Worm (Caenorhabditis elegans) whole organism, L2 larva: ENCODE measurements around the gene dpy-28.

Experiments
- C34F6.9 ChIP-seq: fragments of 150-350 bp; optimal IDR thresholded peaks from 2 replicates; lab custom pipeline; 2014; ENCODE audit warnings: missing biosample characterization, missing genetic modification characterization
- F13H6.1 ChIP-seq: sonication (generic microtip); optimal IDR thresholded peaks from 2 replicates; lab custom pipeline; 2016; ENCODE audit warnings: missing genetic modification characterization, missing compliant biosample characterization
- R02D3.7 ChIP-seq: fragments of 150-350 bp; optimal IDR thresholded peaks from 2 replicates; lab custom pipeline; 2014; ENCODE audit warnings: missing biosample characterization, missing genetic modification characterization
- Y55F3AM.14 ChIP-seq: fragments of 200-800 bp; sonication (Bioruptor generic); optimal IDR thresholded peaks from 2 replicates; lab custom pipeline; 2018; ENCODE audit warnings: mild to moderate bottlenecking, missing genetic modification characterization, missing compliant biosample characterization
- ZK546.5 ChIP-seq: sonication (generic microtip); optimal IDR thresholded peaks from 2 replicates; lab custom pipeline; 2017; ENCODE audit warnings: missing biosample characterization, missing genetic modification characterization
- alr-1 ChIP-seq: fragments of 150-350 bp; optimal IDR thresholded peaks from 2 replicates; lab custom pipeline; 2014; ENCODE audit warnings: missing biosample characterization, missing genetic modification characterization
- ama-1 ChIP-seq: fragments of 150-350 bp; optimal IDR thresholded peaks from 2 replicates; lab custom pipeline; 2018; ENCODE audit warnings: inconsistent platforms
- blmp-1 ChIP-seq: sonication (generic microtip); optimal IDR thresholded peaks from 2 replicates; lab custom pipeline; 2017; ENCODE audit warnings: missing genetic modification characterization, mild to moderate bottlenecking, missing compliant biosample characterization, antibody characterized with exemption, moderate library complexity; ENCODE audit not compliant: insufficient read depth
- ceh-16 ChIP-seq: fragments of 150-350 bp; optimal IDR thresholded peaks from 2 replicates; lab custom pipeline; 2014; ENCODE audit warnings: missing biosample characterization, missing genetic modification characterization
- ceh-82 ChIP-seq: fragments of 150-350 bp; optimal IDR thresholded peaks from 2 replicates; lab custom pipeline; 2014; ENCODE audit warnings: missing biosample characterization, missing genetic modification characterization
- crh-2 ChIP-seq: sonication (generic microtip); optimal IDR thresholded peaks from 2 replicates; lab custom pipeline; 2017; ENCODE audit warnings: missing biosample characterization, missing genetic modification characterization
- dmd-4 ChIP-seq: sonication (generic microtip); optimal IDR thresholded peaks from 2 replicates; lab custom pipeline; 2017; ENCODE audit warnings: missing biosample characterization, missing genetic modification characterization
- egl-27 ChIP-seq: sonication (generic microtip); optimal IDR thresholded peaks from 3 replicates; lab custom pipeline; 2017; ENCODE audit warnings: missing biosample characterization, missing genetic modification reagents, missing genetic modification characterization
- elt-1 ChIP-seq: fragments of 150-350 bp; optimal IDR thresholded peaks from 2 replicates; lab custom pipeline; 2014; ENCODE audit warnings: missing biosample characterization, missing genetic modification characterization
- elt-3 ChIP-seq: sonication (generic microtip); optimal IDR thresholded peaks from 2 replicates; lab custom pipeline; 2017; ENCODE audit warnings: missing biosample characterization, missing genetic modification characterization
- fos-1 ChIP-seq: fragments of 150-350 bp; optimal IDR thresholded peaks from 2 replicates; lab custom pipeline; 2014; ENCODE audit warnings: missing biosample characterization, missing genetic modification characterization
- gmeb-1 ChIP-seq: fragments of 150-350 bp; optimal IDR thresholded peaks from 2 replicates; lab custom pipeline; 2014; ENCODE audit warnings: missing biosample characterization, missing genetic modification characterization
- lin-11 ChIP-seq: fragments of 150-350 bp; sonication (generic microtip); optimal IDR thresholded peaks from 2 replicates; lab custom pipeline; 2014; ENCODE audit warnings: missing biosample characterization, missing genetic modification characterization, inconsistent platforms, mixed read lengths
- lin-13 ChIP-seq: fragments of 150-350 bp; optimal IDR thresholded peaks from 2 replicates; lab custom pipeline; 2014; ENCODE audit warnings: missing biosample characterization, missing genetic modification reagents, missing genetic modification characterization
- lsy-2 ChIP-seq, 2 experiments: fragments of 150-350 bp in 1 of 2; sonication (generic microtip) in 1 of 2; optimal IDR thresholded peaks; 2 replicates each; lab custom pipeline; 2014 to 2017; ENCODE audit warnings: missing biosample characterization in 2 of 2, missing genetic modification characterization in 2 of 2
- mab-5 ChIP-seq: fragments of 150-350 bp; optimal IDR thresholded peaks from 2 replicates; lab custom pipeline; 2014; ENCODE audit warnings: missing biosample characterization, missing genetic modification characterization
- mbf-1 ChIP-seq: sonication (generic microtip); optimal IDR thresholded peaks from 2 replicates; lab custom pipeline; 2017; ENCODE audit warnings: missing biosample characterization, missing genetic modification characterization
- mdl-1 ChIP-seq, 2 experiments: fragments of 150-350 bp in 1 of 2; sonication (generic microtip) in 1 of 2; optimal IDR thresholded peaks; 2 replicates each; lab custom pipeline; 2017; ENCODE audit warnings: missing biosample characterization in 2 of 2, missing genetic modification characterization in 2 of 2
- nhr-10 ChIP-seq: sonication (generic microtip); optimal IDR thresholded peaks from 2 replicates; lab custom pipeline; 2017; ENCODE audit warnings: missing biosample characterization, missing genetic modification characterization
- nhr-11 ChIP-seq: fragments of 150-350 bp; optimal IDR thresholded peaks from 2 replicates; lab custom pipeline; 2014; ENCODE audit warnings: missing biosample characterization, missing genetic modification characterization
- nhr-129 ChIP-seq: fragments of 150-350 bp; optimal IDR thresholded peaks from 2 replicates; lab custom pipeline; 2014; ENCODE audit warnings: missing biosample characterization, missing genetic modification characterization
- nhr-21 ChIP-seq: fragments of 150-350 bp; optimal IDR thresholded peaks from 2 replicates; lab custom pipeline; 2014; ENCODE audit warnings: missing biosample characterization, missing genetic modification characterization
- nhr-23 ChIP-seq: fragments of 150-350 bp; optimal IDR thresholded peaks from 2 replicates; lab custom pipeline; 2014; ENCODE audit warnings: missing biosample characterization, missing genetic modification reagents, missing genetic modification characterization
- nhr-237 ChIP-seq: fragments of 150-350 bp; optimal IDR thresholded peaks from 2 replicates; lab custom pipeline; 2014; ENCODE audit warnings: missing biosample characterization, missing genetic modification characterization
- nhr-25 ChIP-seq: fragments of 150-350 bp; sonication (generic microtip); optimal IDR thresholded peaks from 3 replicates; lab custom pipeline; 2014; ENCODE audit warnings: missing biosample characterization, missing genetic modification characterization
- nhr-6 ChIP-seq: fragments of 150-350 bp; optimal IDR thresholded peaks from 2 replicates; lab custom pipeline; 2014; ENCODE audit warnings: missing biosample characterization, missing genetic modification characterization
- nhr-77 ChIP-seq: fragments of 150-350 bp; optimal IDR thresholded peaks from 2 replicates; lab custom pipeline; 2014; ENCODE audit warnings: missing biosample characterization, missing genetic modification characterization
- peb-1 ChIP-seq: fragments of 150-350 bp; optimal IDR thresholded peaks from 2 replicates; lab custom pipeline; 2014; ENCODE audit warnings: missing biosample characterization, missing genetic modification characterization
- sem-4 ChIP-seq: fragments of 150-350 bp; optimal IDR thresholded peaks from 2 replicates; lab custom pipeline; 2014; ENCODE audit warnings: missing biosample characterization, missing genetic modification reagents, missing genetic modification characterization
- skn-1 ChIP-seq: sonication (generic microtip); optimal IDR thresholded peaks from 2 replicates; lab custom pipeline; 2017; ENCODE audit warnings: missing biosample characterization, missing genetic modification characterization
- sma-3 ChIP-seq: sonication (generic microtip); optimal IDR thresholded peaks from 2 replicates; lab custom pipeline; 2016; ENCODE audit warnings: missing genetic modification reagents, missing genetic modification characterization, missing compliant biosample characterization
- sma-9 ChIP-seq, 2 experiments: fragments of 150-350 bp in 1 of 2; sonication (generic microtip) in 1 of 2; optimal IDR thresholded peaks; 2 replicates each; lab custom pipeline; 2014 to 2016; ENCODE audit warnings: missing genetic modification characterization in 2 of 2, mild to moderate bottlenecking in 1 of 2, missing biosample characterization in 1 of 2, missing compliant biosample characterization in 1 of 2, missing genetic modification reagents in 1 of 2, moderate library complexity in 1 of 2
- snpc-4 ChIP-seq: fragments of 150-350 bp; optimal IDR thresholded peaks from 2 replicates; lab custom pipeline; 2014; ENCODE audit warnings: missing biosample characterization, missing genetic modification characterization
- unc-39 ChIP-seq: fragments of 150-350 bp; optimal IDR thresholded peaks from 2 replicates; lab custom pipeline; 2014; ENCODE audit warnings: missing biosample characterization, missing genetic modification characterization
- unc-55 ChIP-seq: fragments of 150-350 bp; sonication (generic microtip); optimal IDR thresholded peaks from 3 replicates; lab custom pipeline; 2014; ENCODE audit warnings: missing biosample characterization, missing genetic modification reagents, missing genetic modification characterization
- unc-62 ChIP-seq: fragments of 150-350 bp; optimal IDR thresholded peaks from 2 replicates; lab custom pipeline; 2014; ENCODE audit warnings: missing biosample characterization, missing genetic modification reagents, missing genetic modification characterization
- zag-1 ChIP-seq: fragments of 150-350 bp; optimal IDR thresholded peaks from 2 replicates; lab custom pipeline; 2014; ENCODE audit warnings: missing biosample characterization, missing genetic modification characterization
- ztf-1 ChIP-seq: fragments of 200-800 bp; sonication (Bioruptor generic); conservative IDR thresholded peaks from 2 replicates; pipeline ENCODE4 v1.3.6; 2022; ENCODE audit warnings: missing genetic modification characterization, missing compliant biosample characterization
- ztf-11 ChIP-seq: sonication (generic microtip); optimal IDR thresholded peaks from 2 replicates; lab custom pipeline; 2017; ENCODE audit warnings: missing biosample characterization, missing genetic modification characterization
- ztf-4 ChIP-seq: fragments of 150-350 bp; optimal IDR thresholded peaks from 2 replicates; lab custom pipeline; 2014; ENCODE audit warnings: missing biosample characterization, missing genetic modification characterization

The dpy-28 gene

ce11 chrIII:10718078-10718477, 44.9 kb upstream of the dpy-28 start:
- TF ChIP-seq nhr-25 (tag; lab: Kevin White, UChicago) = peak; percentile 6
- no peak for TF ChIP-seq lin-11
- TF ChIP-seq skn-1 (tag; lab: Kevin White, UChicago) = no peak
- peak; percentile 30 for TF ChIP-seq sma-9 (GFP tag; optimal IDR thresholded peaks at IDR 0.05; lab: Kevin White, UChicago)
- no peak for TF ChIP-seq sma-9 (tag; optimal IDR thresholded peaks at IDR 0.05; lab: Kevin White, UChicago)
- peak; percentile 11 for TF ChIP-seq crh-2
- TF ChIP-seq ztf-1 (GFP tag; lab: Robert Waterston, UW) = no peak
- TF ChIP-seq gmeb-1 (tag; lab: Kevin White, UChicago) = no peak
- TF ChIP-seq Y55F3AM.14 = peak; percentile 3

ce11 chrIII:10719057-10719456, 43.9 kb upstream of the dpy-28 start:
- TF ChIP-seq elt-3 = no peak
- no peak for TF ChIP-seq ztf-11 (tag; lab: Kevin White, UChicago)
- TF ChIP-seq nhr-129 = peak; percentile 20
- TF ChIP-seq sma-3 (GFP tag; lab: Kevin White, UChicago) = peak; percentile 52
- TF ChIP-seq blmp-1 (tag; lab: Kevin White, UChicago) = peak; percentile 55
- peak; percentile 81 for TF ChIP-seq sma-9 (GFP tag; optimal IDR thresholded peaks at IDR 0.05; lab: Kevin White, UChicago)
- no peak for TF ChIP-seq sma-9 (tag; optimal IDR thresholded peaks at IDR 0.05; lab: Kevin White, UChicago)
- TF ChIP-seq nhr-25 (tag; lab: Kevin White, UChicago) = peak; percentile 58
- peak; percentile 9 for TF ChIP-seq gmeb-1 (tag; lab: Kevin White, UChicago)
- TF ChIP-seq crh-2 = peak; percentile 94
- peak; percentile 50 for TF ChIP-seq F13H6.1 (tag; lab: Kevin White, UChicago)
- no peak for TF ChIP-seq peb-1 (tag; lab: Kevin White, UChicago)
- TF ChIP-seq nhr-77 = no peak
- TF ChIP-seq lin-13 (GFP tag; lab: Kevin White, UChicago) = peak; percentile 5
- TF ChIP-seq fos-1 (tag; lab: Kevin White, UChicago) = peak; percentile 61
- TF ChIP-seq, all 48 proteins: peak for 10

- peak; percentile 87 for TF ChIP-seq ztf-4
- TF ChIP-seq sem-4 (tag; lab: Kevin White, UChicago) = peak; percentile 85
- no peak for TF ChIP-seq ceh-82
- no peak for TF ChIP-seq dmd-4 (tag; lab: Kevin White, UChicago)
- peak; percentile 50 to 69 for TF ChIP-seq mdl-1 (tag; optimal IDR thresholded peaks at IDR 0.05; lab: Kevin White, UChicago)
- no peak for TF ChIP-seq mbf-1 (tag; lab: Kevin White, UChicago)
- TF ChIP-seq ztf-1 (GFP tag; lab: Robert Waterston, UW) = no peak
- TF ChIP-seq unc-62 (GFP tag; lab: Kevin White, UChicago) = no peak
- TF ChIP-seq C34F6.9 (tag; lab: Kevin White, UChicago) = peak; percentile 92
- TF ChIP-seq lin-13 (GFP tag; lab: Kevin White, UChicago) = peak; percentile 66
- no peak for TF ChIP-seq skn-1 (tag; lab: Kevin White, UChicago)
- peak; percentile 95 for TF ChIP-seq sma-9 (GFP tag; optimal IDR thresholded peaks at IDR 0.05; lab: Kevin White, UChicago)
- no peak for TF ChIP-seq sma-9 (tag; optimal IDR thresholded peaks at IDR 0.05; lab: Kevin White, UChicago)
- no peak for TF ChIP-seq nhr-11
- TF ChIP-seq nhr-23 (tag; lab: Kevin White, UChicago) = no peak
- peak; percentile 83 for TF ChIP-seq egl-27 (tag; lab: Kevin White, UChicago)
- peak; percentile 66 for TF ChIP-seq mab-5 (tag; lab: Kevin White, UChicago)
- TF ChIP-seq fos-1 (tag; lab: Kevin White, UChicago) = peak; percentile 88
- TF ChIP-seq nhr-237 = peak; percentile 31
- peak; percentile 57 to 87 for TF ChIP-seq lsy-2 (tag; optimal IDR thresholded peaks at IDR 0.05; lab: Kevin White, UChicago)
- TF ChIP-seq nhr-25 (tag; lab: Kevin White, UChicago) = peak; percentile 38
- TF ChIP-seq R02D3.7 (tag; lab: Kevin White, UChicago) = no peak
- no peak for TF ChIP-seq elt-3
- TF ChIP-seq peb-1 (tag; lab: Kevin White, UChicago) = no peak
- TF ChIP-seq crh-2 = peak; percentile 83
- peak; percentile 85 for TF ChIP-seq nhr-129
- TF ChIP-seq ZK546.5 (tag; lab: Kevin White, UChicago) = no peak
- TF ChIP-seq alr-1 (tag; lab: Kevin White, UChicago) = no peak
- TF ChIP-seq gmeb-1 (tag; lab: Kevin White, UChicago) = peak; percentile 77
- TF ChIP-seq zag-1 (tag; lab: Kevin White, UChicago) = peak; percentile 43
- peak; percentile 56 for TF ChIP-seq ceh-16
- TF ChIP-seq unc-55 (GFP tag; lab: Kevin White, UChicago) = peak; percentile 87
- no peak for TF ChIP-seq elt-1
- TF ChIP-seq Y55F3AM.14 = peak; percentile 9
- TF ChIP-seq nhr-21 (tag; lab: Kevin White, UChicago) = peak; percentile 73
- TF ChIP-seq sma-3 (GFP tag; lab: Kevin White, UChicago) = peak; percentile 83
- no peak for TF ChIP-seq nhr-10 (tag; lab: Kevin White, UChicago)
- TF ChIP-seq snpc-4 (tag; lab: Kevin White, UChicago) = peak; percentile 19
- TF ChIP-seq blmp-1 (tag; lab: Kevin White, UChicago) = peak; percentile 35
- peak; percentile 96 for TF ChIP-seq F13H6.1 (tag; lab: Kevin White, UChicago)
- TF ChIP-seq lin-11 = peak; percentile 58
- no peak for TF ChIP-seq nhr-6 (tag; lab: Kevin White, UChicago)
- TF ChIP-seq ama-1 (lab: Kevin White, UChicago) = no peak
- peak; percentile 31 for TF ChIP-seq nhr-77
- TF ChIP-seq unc-39 = no peak
Observed at ce11 chrIII:10720170-10720569, 42.8 kb upstream of the dpy-28 start.
